Fruit fly (Drosophila melanogaster) whole organism, prepupa: ENCODE measurements around the gene CG12992.

Source experiments
- Blimp-1 ChIP-seq: fragments of 200-800 bp; sonication (Bioruptor generic); optimal IDR thresholded peaks from 3 replicates; lab custom pipeline; 2017; ENCODE audit warnings: missing biosample characterization, missing genetic modification characterization, mild to moderate bottlenecking, moderate library complexity, missing genetic modification reagents
- CG10631 ChIP-seq: fragments of 200-800 bp; sonication (Bioruptor generic); optimal IDR thresholded peaks from 2 replicates; lab custom pipeline; 2016; ENCODE audit warnings: missing biosample characterization, missing genetic modification characterization
- CG10669 ChIP-seq: fragments of 200-800 bp; sonication (Bioruptor generic); optimal IDR thresholded peaks from 3 replicates; lab custom pipeline; 2018; ENCODE audit warnings: missing biosample characterization, mild to moderate bottlenecking, missing genetic modification characterization, moderate library complexity
- CG15336 ChIP-seq: fragments of 200-800 bp; sonication (Bioruptor generic); IDR thresholded peaks from 2 replicates; pipeline ENCODE4 v1.3.6; 2022; ENCODE audit warnings: missing biosample characterization, missing genetic modification characterization
- CG1621 ChIP-seq: fragments of 200-800 bp; sonication (Bioruptor generic); optimal IDR thresholded peaks from 3 replicates; lab custom pipeline; 2018; ENCODE audit warnings: missing biosample characterization, mild to moderate bottlenecking, missing genetic modification characterization
- CG16779 ChIP-seq: fragments of 200-800 bp; sonication (Bioruptor generic); optimal IDR thresholded peaks from 3 replicates; lab custom pipeline; 2017; ENCODE audit warnings: missing biosample characterization, mild to moderate bottlenecking, missing genetic modification characterization
- CG3032 ChIP-seq: fragments of 200-800 bp; optimal IDR thresholded peaks from 2 replicates; lab custom pipeline; 2019; ENCODE audit warnings: missing biosample characterization, mild to moderate bottlenecking, missing genetic modification characterization, moderate library complexity
- CG32006 ChIP-seq: fragments of 200-800 bp; sonication (Bioruptor generic); optimal IDR thresholded peaks from 3 replicates; lab custom pipeline; 2017; ENCODE audit warnings: missing biosample characterization, mild to moderate bottlenecking, missing genetic modification characterization
- CG34406 ChIP-seq: fragments of 200-800 bp; sonication (Bioruptor generic); optimal IDR thresholded peaks from 3 replicates; lab custom pipeline; 2016; ENCODE audit warnings: missing biosample characterization, missing genetic modification characterization
- CG3919 ChIP-seq: fragments of 200-800 bp; sonication (Bioruptor generic); optimal IDR thresholded peaks from 3 replicates; lab custom pipeline; 2016; ENCODE audit warnings: missing biosample characterization, missing genetic modification characterization
- CG4318 ChIP-seq: fragments of 200-800 bp; sonication (Bioruptor generic); optimal IDR thresholded peaks from 3 replicates; lab custom pipeline; 2017; ENCODE audit warnings: missing biosample characterization, mild to moderate bottlenecking, missing genetic modification characterization
- CG6163 ChIP-seq: fragments of 200-800 bp; sonication (Bioruptor generic); IDR thresholded peaks from 3 replicates; pipeline ENCODE4 v1.3.6; 2022; ENCODE audit warnings: missing biosample characterization, missing genetic modification characterization
- CG6792 ChIP-seq: fragments of 200-800 bp; sonication (Bioruptor generic); optimal IDR thresholded peaks from 3 replicates; lab custom pipeline; 2016; ENCODE audit warnings: missing biosample characterization, missing genetic modification characterization
- CG6808 ChIP-seq: fragments of 200-800 bp; sonication (Bioruptor generic); optimal IDR thresholded peaks from 3 replicates; lab custom pipeline; 2017; ENCODE audit warnings: missing biosample characterization, missing genetic modification characterization, mild to moderate bottlenecking, moderate library complexity, missing genetic modification reagents
- CG8119 ChIP-seq: fragments of 200-800 bp; sonication (Bioruptor generic); IDR thresholded peaks from 3 replicates; pipeline ENCODE4 v1.3.6; 2022; ENCODE audit warnings: missing biosample characterization, missing genetic modification characterization
- CG9139 ChIP-seq: fragments of 200-800 bp; sonication (Bioruptor generic); optimal IDR thresholded peaks from 3 replicates; lab custom pipeline; 2017; ENCODE audit warnings: missing biosample characterization, mild to moderate bottlenecking, missing genetic modification characterization
- Eip75B ChIP-seq: fragments of 200-800 bp; sonication (Bioruptor generic); optimal IDR thresholded peaks from 3 replicates; lab custom pipeline; 2016; ENCODE audit warnings: missing biosample characterization, missing genetic modification characterization
- Eip78C ChIP-seq: fragments of 200-800 bp; sonication (Bioruptor generic); peaks from one replicate; lab custom pipeline; 2016; ENCODE audit warnings: missing biosample characterization, missing genetic modification characterization
- Eip93F ChIP-seq: fragments of 200-800 bp; sonication (Bioruptor generic); optimal IDR thresholded peaks from 2 replicates; lab custom pipeline; 2016; ENCODE audit warnings: missing biosample characterization, mild to moderate bottlenecking, missing genetic modification characterization
- Ets21C ChIP-seq: fragments of 200-800 bp; sonication (Bioruptor generic); optimal IDR thresholded peaks from 3 replicates; lab custom pipeline; 2016; ENCODE audit warnings: missing biosample characterization, missing genetic modification characterization
- Hr38 ChIP-seq: sonication (Bioruptor generic); optimal IDR thresholded peaks from 2 replicates; lab custom pipeline; 2016; ENCODE audit warnings: missing biosample characterization, missing genetic modification characterization
- Lpt ChIP-seq: fragments of 200-800 bp; sonication (Bioruptor generic); optimal IDR thresholded peaks from 3 replicates; lab custom pipeline; 2016; ENCODE audit warnings: missing biosample characterization, missing genetic modification characterization
- OdsH ChIP-seq: fragments of 200-800 bp; sonication (Bioruptor generic); optimal IDR thresholded peaks from 3 replicates; lab custom pipeline; 2016; ENCODE audit warnings: missing biosample characterization, missing genetic modification characterization
- Smox ChIP-seq: fragments of 200-800 bp; sonication (Bioruptor generic); optimal IDR thresholded peaks from 3 replicates; lab custom pipeline; 2016; ENCODE audit warnings: missing biosample characterization, missing genetic modification characterization
- Sox14 ChIP-seq: fragments of 200-800 bp; sonication (Bioruptor generic); optimal IDR thresholded peaks from 3 replicates; lab custom pipeline; 2016; ENCODE audit warnings: missing biosample characterization, missing genetic modification characterization
- Sox15 ChIP-seq: fragments of 200-800 bp; sonication (Bioruptor generic); optimal IDR thresholded peaks from 3 replicates; lab custom pipeline; 2016; ENCODE audit warnings: missing biosample characterization, missing genetic modification characterization
- achi ChIP-seq: fragments of 200-800 bp; sonication (Bioruptor generic); optimal IDR thresholded peaks from 3 replicates; lab custom pipeline; 2016; ENCODE audit warnings: missing biosample characterization, missing genetic modification characterization
- acj6 ChIP-seq: fragments of 200-800 bp; sonication (Bioruptor generic); optimal IDR thresholded peaks from 3 replicates; lab custom pipeline; 2016; ENCODE audit warnings: missing biosample characterization, missing genetic modification characterization
- dac ChIP-seq: fragments of 200-800 bp; sonication (Bioruptor generic); optimal IDR thresholded peaks from 2 replicates; lab custom pipeline; 2017; ENCODE audit warnings: missing biosample characterization, mild to moderate bottlenecking, missing genetic modification characterization
- dsx ChIP-seq: fragments of 200-800 bp; optimal IDR thresholded peaks from 3 replicates; lab custom pipeline; 2019; ENCODE audit warnings: missing biosample characterization, mild to moderate bottlenecking, missing genetic modification characterization, moderate library complexity; ENCODE audit not compliant: poor library complexity, severe bottlenecking
- eg ChIP-seq: fragments of 200-800 bp; sonication (Bioruptor generic); IDR thresholded peaks from 3 replicates; pipeline ENCODE4 v1.3.6; 2022; ENCODE audit warnings: missing biosample characterization, missing genetic modification characterization
- esn ChIP-seq: fragments of 200-800 bp; sonication (Bioruptor generic); optimal IDR thresholded peaks from 2 replicates; lab custom pipeline; 2016; ENCODE audit warnings: missing biosample characterization, mild to moderate bottlenecking, missing genetic modification characterization, moderate library complexity
- fd59A ChIP-seq: fragments of 200-800 bp; sonication (Bioruptor generic); optimal IDR thresholded peaks from 2 replicates; lab custom pipeline; 2017; ENCODE audit warnings: missing biosample characterization, mild to moderate bottlenecking, missing genetic modification characterization, missing genetic modification reagents
- fkh ChIP-seq: fragments of 200-800 bp; sonication (Bioruptor generic); optimal IDR thresholded peaks from 3 replicates; lab custom pipeline; 2017; ENCODE audit warnings: missing biosample characterization, mild to moderate bottlenecking, missing genetic modification characterization, moderate library complexity
- lz ChIP-seq: fragments of 200-800 bp; sonication (Bioruptor generic); optimal IDR thresholded peaks from 3 replicates; lab custom pipeline; 2016; ENCODE audit warnings: missing biosample characterization, missing genetic modification characterization
- pdm3 ChIP-seq: fragments of 200-800 bp; sonication (Bioruptor generic); optimal IDR thresholded peaks from 3 replicates; lab custom pipeline; 2016; ENCODE audit warnings: missing biosample characterization, missing genetic modification characterization
- salr ChIP-seq, 2 experiments: fragments of 200-800 bp; sonication (Bioruptor generic); optimal IDR thresholded peaks; 3 replicates each; lab custom pipeline; 2016 to 2018; ENCODE audit warnings: missing biosample characterization in 2 of 2, missing genetic modification characterization in 2 of 2, mild to moderate bottlenecking in 1 of 2
- spab ChIP-seq: fragments of 200-800 bp; sonication (Bioruptor generic); optimal IDR thresholded peaks from 2 replicates; lab custom pipeline; 2017; ENCODE audit warnings: missing biosample characterization, mild to moderate bottlenecking, missing genetic modification characterization, missing genetic modification reagents
- ss ChIP-seq, 2 experiments: fragments of 200-800 bp; sonication (Bioruptor generic); optimal IDR thresholded peaks; 2 replicates in 1 of 2; 3 replicates in 1 of 2; lab custom pipeline; 2017 to 2018; ENCODE audit warnings: mild to moderate bottlenecking in 2 of 2, missing biosample characterization in 2 of 2, missing genetic modification characterization in 2 of 2, moderate library complexity in 1 of 2
- svp ChIP-seq: fragments of 200-800 bp; sonication (Bioruptor generic); peaks from one replicate; lab custom pipeline; 2016; ENCODE audit warnings: missing biosample characterization, missing genetic modification characterization
- topi ChIP-seq: fragments of 200-800 bp; sonication (Bioruptor generic); optimal IDR thresholded peaks from 3 replicates; lab custom pipeline; 2016; ENCODE audit warnings: missing biosample characterization, missing genetic modification characterization
- vri ChIP-seq: fragments of 200-800 bp; sonication (Bioruptor generic); optimal IDR thresholded peaks from 3 replicates; lab custom pipeline; 2016; ENCODE audit warnings: missing biosample characterization, mild to moderate bottlenecking, missing genetic modification characterization

Gene CG12992

DNA sequence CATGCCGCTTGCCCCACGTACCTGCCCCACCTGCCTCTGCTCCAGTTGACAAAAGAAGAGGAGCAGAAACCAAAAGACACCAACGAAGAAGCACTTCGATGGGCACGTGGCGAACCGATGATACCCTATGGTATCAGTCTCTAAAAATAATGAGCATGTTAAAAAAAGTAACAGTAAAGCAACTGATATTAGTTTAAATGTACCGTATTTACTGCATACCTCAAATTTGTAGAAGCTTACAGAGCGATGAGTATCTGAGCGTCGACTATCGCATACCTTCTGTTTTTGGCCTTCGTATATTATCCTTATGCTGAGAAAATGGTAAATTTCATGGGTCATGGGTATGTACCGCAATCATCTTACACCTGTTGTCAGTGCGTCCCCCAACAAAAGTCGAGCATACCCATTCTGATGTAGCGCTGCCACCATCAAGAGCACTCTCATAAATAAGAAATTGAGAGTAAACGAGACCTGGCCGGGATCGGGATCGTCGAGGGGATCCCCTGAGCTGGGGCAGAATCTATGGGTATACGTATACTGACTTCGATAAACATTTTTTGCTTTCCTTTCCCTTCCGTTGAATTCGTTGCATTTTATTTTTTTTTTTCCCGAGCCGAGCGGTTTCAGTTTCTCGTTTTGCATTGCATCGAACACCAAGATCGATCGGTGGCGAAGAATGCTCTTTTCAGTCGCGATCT is 17.6 kb upstream of the CG12992 start (continued):
- TF ChIP-seq CG1621 (no peak), svp (peak; percentile 93), Smox (peak; percentile 78), Blimp-1 (peak; percentile 54), CG8119 (GFP tag; lab: Robert Waterston, UW) (peak; percentile 25; the same call in 1 of the 3 replicates), Ets21C (GFP tag; lab: Kevin White, UChicago) (peak; percentile 70), CG10669 (GFP tag; lab: Kevin White, UChicago) (peak; percentile 39), Sox14 (peak; percentile 80), CG10631 (GFP tag; lab: Kevin White, UChicago) (peak; percentile 69), CG34406 (GFP tag; lab: Kevin White, UChicago) (peak; percentile 63), CG32006 (GFP tag; lab: Kevin White, UChicago) (peak; percentile 82), spab (GFP tag; lab: Kevin White, UChicago) (peak; percentile 25), Eip93F (GFP tag; lab: Kevin White, UChicago) (no peak), CG3032 (peak; percentile 21), dac (GFP tag; lab: Kevin White, UChicago) (no peak), CG4318 (GFP tag; lab: Kevin White, UChicago) (peak; percentile 43), topi (GFP tag; lab: Kevin White, UChicago) (peak; percentile 78), esn (GFP tag; lab: Kevin White, UChicago) (peak; percentile 83), CG3919 (GFP tag; lab: Kevin White, UChicago) (peak; percentile 55), vri (peak; percentile 38), CG9139 (GFP tag; lab: Kevin White, UChicago) (no peak), CG16779 (no peak), Sox15 (GFP tag; lab: Kevin White, UChicago) (peak; percentile 55), CG15336 (no peak), Eip75B (GFP tag; lab: Kevin White, UChicago) (peak; percentile 77), pdm3 (peak; percentile 69), acj6 (GFP tag; lab: Kevin White, UChicago) (peak; percentile 69), lz (GFP tag; lab: Kevin White, UChicago) (peak; percentile 77), Hr38 (GFP tag; lab: Kevin White, UChicago) (no peak), fd59A (peak; percentile 60), achi (GFP tag; lab: Kevin White, UChicago) (peak; percentile 71), CG6163 (GFP tag; lab: Robert Waterston, UW) (peak; percentile 30; the same call in 2 of the 3 replicates), OdsH (peak; percentile 72), salr (GFP tag; optimal IDR thresholded peaks at IDR 0.05; lab: Kevin White, UChicago) (peak; percentile 7 to 50), fkh (GFP tag; lab: Kevin White, UChicago) (no peak), Lpt (GFP tag; lab: Kevin White, UChicago) (peak; percentile 54), CG6808 (GFP tag; lab: Kevin White, UChicago) (peak; percentile 51), CG6792 (GFP tag; lab: Kevin White, UChicago) (peak; percentile 76), ss (GFP tag; optimal IDR thresholded peaks at IDR 0.05; lab: Kevin White, UChicago) (peak; percentile 33 to 62), dsx (GFP tag; lab: Kevin White, UChicago) (peak; percentile 45)

DNA sequence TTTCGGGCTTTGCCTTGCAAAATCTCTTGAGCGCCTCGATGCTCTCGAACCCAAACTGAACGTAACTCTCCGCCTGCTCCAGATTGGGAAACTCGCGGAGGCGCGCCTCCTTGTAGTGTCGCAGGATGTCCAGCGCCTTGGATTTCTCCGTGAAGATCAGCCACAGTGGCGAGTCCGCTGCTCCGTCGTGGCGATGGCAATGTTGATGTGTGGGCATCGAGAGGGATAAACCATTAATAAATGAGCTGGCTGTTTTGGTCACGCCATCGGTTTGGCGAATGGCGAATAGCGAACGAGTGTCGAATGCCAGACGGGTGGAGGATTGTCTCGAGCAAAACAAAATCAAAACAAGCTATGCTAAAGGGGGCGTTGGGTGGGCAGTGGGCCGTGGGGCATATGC is 12.8 kb upstream of the CG12992 start:
- TF ChIP-seq ss (GFP tag; optimal IDR thresholded peaks at IDR 0.05; lab: Kevin White, UChicago), result peak in 1 of 2 experiments; percentile 21
- peak; percentile 60 for TF ChIP-seq svp
- TF ChIP-seq Eip78C (GFP tag; lab: Kevin White, UChicago), result peak; percentile 8
- 0 out of 3 replicates have a peak, but pooled peaks have one; percentile 11 for TF ChIP-seq eg (GFP tag; lab: Robert Waterston, UW)
- TF ChIP-seq CG1621, result no peak
